Fruit fly (Drosophila melanogaster): ENCODE data around the gene RunxA.

RunxA gene

dm6 chrX:20623673-20624072 lies at the start of gene RunxA:
Gene RunxA, minus strand, starts transcription at chrX:20623773.
- TF ChIP-seq CG17801 (GFP tag; optimal IDR thresholded peaks at IDR 0.05; ENCODE audit: partially characterized antibody) = no peak

DNA sequence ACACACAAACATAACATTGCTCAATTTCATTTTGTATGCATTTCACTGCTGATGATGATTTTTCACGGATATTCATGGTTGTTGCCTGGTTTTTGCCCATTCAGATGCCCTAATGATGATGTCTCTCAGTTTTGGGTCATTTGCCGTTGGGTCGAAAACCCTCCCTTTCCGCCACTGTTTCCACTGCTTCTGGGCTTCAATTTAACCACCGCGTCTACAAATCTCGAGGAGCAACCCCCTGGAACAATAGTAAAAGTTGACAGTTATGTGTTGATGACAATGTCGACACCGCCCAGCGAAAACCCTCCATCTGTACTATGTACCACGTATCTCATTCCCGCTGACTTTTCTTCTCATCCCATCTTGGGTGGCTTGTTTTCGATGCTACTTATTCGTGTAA lies 42.8 kb upstream of the RunxA start:
- TF ChIP-seq CG17801 (GFP tag; optimal IDR thresholded peaks at IDR 0.05; ENCODE audit: partially characterized antibody) = no peak

- TF ChIP-seq CG17801 (GFP tag; optimal IDR thresholded peaks at IDR 0.05; ENCODE audit: partially characterized antibody) = no peak
Observed at dm6 chrX:20662919-20663557, 39.5 kb upstream of the RunxA start.

DNA sequence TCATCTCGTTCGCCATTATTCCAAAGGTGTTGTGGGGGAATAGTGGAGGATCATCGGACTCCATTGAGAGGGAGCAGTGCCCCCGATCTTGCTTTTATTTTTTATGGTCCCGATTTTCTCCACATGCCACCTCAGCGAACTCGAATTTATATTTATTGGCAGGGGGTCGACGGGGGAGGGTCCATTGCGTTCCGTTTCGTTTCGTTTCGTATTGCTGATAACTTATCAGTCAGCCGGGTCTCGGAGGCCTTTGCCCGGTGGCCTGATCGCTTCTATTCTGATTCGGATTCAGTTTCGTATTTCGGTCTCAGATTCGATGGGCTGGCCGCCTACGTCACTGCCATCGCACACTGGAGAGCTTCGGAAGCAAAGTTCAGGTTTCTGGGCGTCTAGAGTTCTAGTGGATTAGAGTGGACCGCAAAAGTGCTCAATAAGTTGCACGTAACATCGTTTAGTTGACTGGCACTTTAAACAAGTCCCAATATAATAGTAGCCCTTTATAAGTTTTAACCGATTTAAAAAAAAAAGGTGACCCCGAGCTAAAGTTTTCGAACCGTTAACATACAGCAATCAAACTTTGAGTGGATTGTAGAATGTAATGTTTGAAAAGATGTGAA lies 38.1 kb upstream of the RunxA start, which contains the start of gene CG1835:
Gene CG1835 (plus strand): TSS at position 306 of the 617 bp plus-strand sequence.
- peak; percentile 4 for TF ChIP-seq CG17801 (GFP tag; optimal IDR thresholded peaks at IDR 0.05; ENCODE audit: partially characterized antibody)

DNA sequence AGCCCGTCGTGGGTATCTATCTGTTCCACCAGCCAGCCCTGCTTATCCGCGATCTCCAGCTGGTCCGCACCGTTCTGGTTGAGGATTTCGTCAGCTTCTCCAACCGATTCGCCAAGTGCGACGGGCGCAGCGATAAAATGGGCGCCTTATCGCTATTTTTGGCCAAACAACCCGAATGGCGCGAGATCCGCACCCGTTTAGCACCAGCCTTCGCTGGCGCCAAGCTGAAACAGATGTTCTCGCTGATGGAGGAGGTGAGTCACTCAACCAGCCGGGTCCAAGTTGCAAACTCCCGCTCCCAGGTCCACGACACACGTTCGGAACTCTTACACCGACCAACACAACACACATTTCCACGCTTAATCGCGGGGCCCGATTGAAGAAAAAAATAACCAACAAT lies 35.1 kb upstream of the RunxA start:
- no peak for TF ChIP-seq CG17801 (GFP tag; optimal IDR thresholded peaks at IDR 0.05; ENCODE audit: partially characterized antibody)

DNA sequence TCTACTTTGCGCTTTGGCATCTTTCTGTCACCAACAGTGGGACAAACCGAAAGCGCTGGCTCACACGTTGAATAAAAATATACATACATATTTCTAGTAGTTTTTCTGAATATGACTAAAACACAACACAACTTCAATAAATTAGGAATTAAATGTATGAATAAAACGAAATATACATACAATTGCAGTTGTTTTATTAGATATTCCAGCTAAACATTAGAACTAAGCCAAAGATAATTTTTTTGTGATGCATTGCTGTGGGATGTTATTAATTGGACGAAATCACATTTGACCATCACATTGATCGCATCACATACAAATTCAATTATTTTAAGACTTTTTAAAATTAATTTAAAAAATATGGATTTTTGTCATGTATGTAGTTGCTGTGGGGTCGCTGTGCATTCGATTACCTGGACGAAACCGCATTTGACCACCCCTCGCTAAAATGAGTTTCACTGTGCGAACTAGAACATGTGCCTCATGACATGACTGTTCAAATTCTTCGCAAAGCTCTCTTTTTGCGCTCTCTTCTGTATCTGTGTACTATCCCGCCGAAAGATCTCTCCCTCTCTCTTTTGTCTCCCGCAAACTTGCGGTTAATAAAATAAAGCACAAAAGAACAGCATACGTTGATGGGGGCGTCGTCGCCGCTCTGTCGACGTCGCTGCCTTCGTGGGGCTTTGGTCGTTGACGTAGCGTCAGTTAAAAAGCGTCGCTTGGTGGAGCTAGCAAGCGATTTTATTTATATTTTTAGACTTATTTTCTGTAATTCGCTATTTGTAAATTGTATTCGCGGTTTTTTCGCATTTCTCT lies 33.2 kb upstream of the RunxA start, which contains the start of gene Cyp6v1:
Gene Cyp6v1 (plus strand): TSS at position 588 of the 816 bp plus-strand sequence.
- TF ChIP-seq CG17801 (GFP tag; optimal IDR thresholded peaks at IDR 0.05; ENCODE audit: partially characterized antibody) = peak; percentile 80

- peak; percentile 2 for TF ChIP-seq CG17801 (GFP tag; optimal IDR thresholded peaks at IDR 0.05; ENCODE audit: partially characterized antibody)
Observed at dm6 chrX:20654954-20655391, 31.4 kb upstream of the RunxA start.

dm6 chrX:20652353-20652752 lies 28.8 kb upstream of the RunxA start:
- TF ChIP-seq CG17801 (GFP tag; optimal IDR thresholded peaks at IDR 0.05; ENCODE audit: partially characterized antibody) = no peak

dm6 chrX:20646223-20646622 lies 22.6 kb upstream of the RunxA start:
- TF ChIP-seq CG17801 (GFP tag; optimal IDR thresholded peaks at IDR 0.05; ENCODE audit: partially characterized antibody) = no peak

DNA sequence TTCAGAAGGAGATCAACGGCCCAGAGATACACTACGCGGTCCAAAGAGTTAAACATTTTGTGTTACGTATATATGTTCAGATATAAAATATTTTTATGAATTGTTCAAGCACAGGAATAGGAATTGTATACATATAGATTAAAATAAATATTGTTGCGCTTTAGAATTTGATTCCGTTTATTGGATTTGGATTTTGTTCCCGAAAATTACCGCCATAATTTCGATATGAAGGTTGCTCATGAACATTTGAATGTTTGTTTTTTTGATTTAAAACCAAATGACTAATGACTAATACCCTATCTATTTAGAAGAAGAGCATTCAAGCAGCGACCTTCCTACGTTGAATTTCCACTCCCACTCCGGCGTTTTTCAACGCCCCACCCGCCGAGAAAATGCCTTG lies 20.4 kb upstream of the RunxA start:
- no peak for TF ChIP-seq CG17801 (GFP tag; optimal IDR thresholded peaks at IDR 0.05; ENCODE audit: partially characterized antibody)

DNA sequence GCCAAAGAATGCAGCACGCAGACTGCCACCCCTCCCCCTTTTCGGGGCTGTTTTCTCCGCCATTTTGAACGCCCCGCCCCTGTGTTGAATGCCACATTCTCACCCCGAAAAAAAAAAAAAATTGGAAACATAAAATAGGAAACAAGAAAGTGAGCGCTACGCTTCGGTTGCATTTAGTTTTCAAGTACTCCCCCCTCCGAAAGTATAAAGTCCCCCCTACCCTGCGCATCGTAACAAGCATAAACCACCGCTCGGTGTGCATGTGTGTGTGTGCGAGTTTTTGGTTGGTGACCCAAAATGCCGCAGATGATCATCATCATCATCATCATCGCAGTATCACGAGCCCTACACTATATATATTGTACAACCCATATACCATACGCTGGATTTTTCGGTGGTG lies 19.8 kb upstream of the RunxA start:
- TF ChIP-seq CG17801 (GFP tag; optimal IDR thresholded peaks at IDR 0.05; ENCODE audit: partially characterized antibody) = no peak

DNA sequence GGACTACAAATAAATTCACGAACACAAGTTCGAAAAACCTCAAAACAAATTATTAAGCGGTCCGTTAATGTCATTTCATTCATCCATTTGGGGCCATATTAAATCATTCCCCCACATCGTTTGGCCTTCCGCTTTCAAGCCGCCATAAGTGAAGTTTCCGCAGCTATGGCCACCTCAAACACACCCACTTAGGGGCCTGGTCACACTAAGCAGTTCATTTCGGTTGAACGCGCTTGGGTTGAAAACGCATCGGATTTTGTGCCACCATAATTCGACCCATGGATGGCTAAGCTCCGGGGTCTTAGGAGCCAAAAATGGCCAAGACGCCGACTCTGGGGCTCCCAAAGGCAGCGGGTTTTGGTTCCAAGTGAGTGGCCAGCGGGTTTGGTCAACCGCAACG lies 14.5 kb upstream of the RunxA start:
- TF ChIP-seq CG17801 (GFP tag; optimal IDR thresholded peaks at IDR 0.05; ENCODE audit: partially characterized antibody) = no peak

DNA sequence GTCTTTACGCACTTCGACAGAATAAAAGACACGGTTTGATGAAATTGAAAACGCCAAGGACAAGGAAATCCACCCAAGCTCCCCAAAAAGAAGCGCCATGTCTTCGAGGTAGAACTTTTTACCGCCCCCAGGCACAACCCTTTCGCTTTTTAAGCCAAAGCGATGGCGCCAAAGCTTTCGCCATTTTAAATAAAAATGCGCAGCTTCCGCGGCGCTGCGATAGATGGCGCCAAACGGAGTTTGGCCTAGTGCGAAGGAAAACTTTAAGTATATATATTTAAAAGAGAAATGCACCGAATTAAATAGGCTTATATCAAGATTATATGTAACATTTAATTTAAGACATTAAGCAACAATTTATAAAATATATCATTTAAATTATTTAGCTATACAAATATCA lies 13.2 kb upstream of the RunxA start:
- TF ChIP-seq CG17801 (GFP tag; optimal IDR thresholded peaks at IDR 0.05; ENCODE audit: partially characterized antibody) = no peak

DNA sequence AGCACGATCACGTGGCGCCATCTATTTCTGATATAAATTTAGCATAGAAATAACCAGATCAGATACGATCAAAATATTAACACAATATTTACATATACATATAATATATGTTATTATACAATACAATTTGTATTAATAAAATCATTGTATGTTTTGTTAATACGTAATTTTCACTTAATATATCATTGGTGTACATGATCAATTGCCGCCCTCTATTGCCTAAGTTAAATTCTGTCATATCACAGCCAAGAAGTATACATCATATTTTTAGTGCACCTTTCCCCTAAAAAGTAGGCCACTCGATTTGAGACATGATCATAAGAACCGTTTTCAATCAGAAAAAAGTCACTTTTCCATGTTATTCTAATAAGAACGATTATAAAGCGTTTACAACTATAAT lies 8.5 kb upstream of the RunxA start:
- no peak for TF ChIP-seq CG17801 (GFP tag; optimal IDR thresholded peaks at IDR 0.05; ENCODE audit: partially characterized antibody)

- no peak for TF ChIP-seq CG17801 (GFP tag; optimal IDR thresholded peaks at IDR 0.05; ENCODE audit: partially characterized antibody)
Observed at dm6 chrX:20631160-20631559, 7.6 kb upstream of the RunxA start.

DNA sequence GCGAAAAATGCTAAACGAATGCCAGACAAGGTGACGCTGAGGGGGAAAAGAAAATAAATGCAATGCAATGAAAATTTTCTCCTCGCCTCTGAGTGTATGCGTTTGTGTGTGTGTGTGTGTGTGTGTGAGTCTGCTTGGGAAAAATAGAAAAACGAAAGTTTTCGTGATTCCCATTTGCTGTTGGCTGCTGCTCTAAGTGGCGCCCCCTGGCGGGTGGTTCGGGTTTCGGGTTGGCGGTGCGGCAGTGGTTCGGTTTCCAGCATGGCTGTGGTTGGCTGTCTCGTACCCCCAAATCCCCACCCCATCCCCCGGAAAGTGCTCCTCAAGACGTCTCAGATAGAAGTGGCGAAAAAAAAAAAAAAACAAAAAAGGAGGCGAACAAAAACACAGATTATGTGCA lies 5.8 kb upstream of the RunxA start:
- TF ChIP-seq CG17801 (GFP tag; optimal IDR thresholded peaks at IDR 0.05; ENCODE audit: partially characterized antibody) = no peak
